Worm (Caenorhabditis elegans): ENCODE data around the gene nsph-1.1.

ce11 chrII:8795227-8795626 lies 28.7 kb downstream of the nsph-1.1 start:
- TF ChIP-seq W03F9.2 (tag; optimal IDR thresholded peaks at IDR 0.05) (no peak), him-1 (tag; optimal IDR thresholded peaks at IDR 0.05) (no peak), dao-5 (tag; optimal IDR thresholded peaks at IDR 0.05) (no peak)

Measured in whole organism, L4/young adult.